Worm (Caenorhabditis elegans) whole organism, L3 larva: ENCODE results near the gene F20D12.7.

Experiments
- R02D3.7 ChIP-seq: fragments of 150-350 bp; optimal IDR thresholded peaks from 2 replicates; lab custom pipeline; 2014; ENCODE audit warnings: missing biosample characterization, missing genetic modification characterization
- ZK546.5 ChIP-seq: sonication (generic microtip); optimal IDR thresholded peaks from 2 replicates; lab custom pipeline; 2017; ENCODE audit warnings: missing biosample characterization, missing genetic modification characterization
- ceh-16 ChIP-seq: sonication (generic microtip); optimal IDR thresholded peaks from 2 replicates; lab custom pipeline; 2017; ENCODE audit warnings: missing biosample characterization, missing genetic modification characterization
- ceh-28 ChIP-seq: fragments of 150-350 bp; optimal IDR thresholded peaks from 2 replicates; lab custom pipeline; 2014; ENCODE audit warnings: missing biosample characterization, missing genetic modification reagents, missing genetic modification characterization
- ceh-82 ChIP-seq: fragments of 150-350 bp; optimal IDR thresholded peaks from 2 replicates; lab custom pipeline; 2014; ENCODE audit warnings: missing biosample characterization, missing genetic modification characterization
- ceh-9 ChIP-seq: sonication (generic microtip); optimal IDR thresholded peaks from 2 replicates; lab custom pipeline; 2018; ENCODE audit warnings: missing biosample characterization, missing genetic modification characterization
- daf-12 ChIP-seq: fragments of 150-350 bp; optimal IDR thresholded peaks from 2 replicates; lab custom pipeline; 2014; ENCODE audit warnings: missing biosample characterization, missing genetic modification reagents, missing genetic modification characterization
- egl-27 ChIP-seq: sonication (generic microtip); optimal IDR thresholded peaks from 4 replicates; lab custom pipeline; 2017; ENCODE audit warnings: missing biosample characterization, missing genetic modification reagents, missing genetic modification characterization
- egl-5 ChIP-seq: fragments of 150-350 bp; optimal IDR thresholded peaks from 2 replicates; lab custom pipeline; 2017; ENCODE audit warnings: missing biosample characterization, missing genetic modification reagents, missing genetic modification characterization, inconsistent platforms
- elt-1 ChIP-seq: fragments of 150-350 bp; optimal IDR thresholded peaks from 2 replicates; lab custom pipeline; 2014; ENCODE audit warnings: missing biosample characterization, missing genetic modification characterization
- elt-2 ChIP-seq: sonication (generic microtip); optimal IDR thresholded peaks from 2 replicates; lab custom pipeline; 2016; ENCODE audit warnings: missing genetic modification reagents, mild to moderate bottlenecking, missing genetic modification characterization, missing compliant biosample characterization
- eor-1 ChIP-seq, 2 experiments: fragments of 150-350 bp; optimal IDR thresholded peaks; 2 replicates each; lab custom pipeline; 2014 to 2018; ENCODE audit warnings: missing biosample characterization in 2 of 2, missing genetic modification characterization in 2 of 2
- fkh-10 ChIP-seq: sonication (generic microtip); optimal IDR thresholded peaks from 2 replicates; lab custom pipeline; 2017; ENCODE audit warnings: missing biosample characterization, missing genetic modification reagents, missing genetic modification characterization
- fkh-2 ChIP-seq: fragments of 150-350 bp; optimal IDR thresholded peaks from 2 replicates; lab custom pipeline; 2014; ENCODE audit warnings: missing biosample characterization, missing genetic modification reagents, missing genetic modification characterization
- fos-1 ChIP-seq: fragments of 150-350 bp; optimal IDR thresholded peaks from 2 replicates; lab custom pipeline; 2014; ENCODE audit warnings: missing biosample characterization, missing genetic modification characterization
- hmg-11 ChIP-seq: sonication (generic microtip); optimal IDR thresholded peaks from 2 replicates; lab custom pipeline; 2016; ENCODE audit warnings: missing genetic modification characterization, missing compliant biosample characterization
- lin-15B ChIP-seq: fragments of 150-350 bp; optimal IDR thresholded peaks from 2 replicates; lab custom pipeline; 2014; ENCODE audit warnings: missing biosample characterization, missing genetic modification characterization
- lin-39 ChIP-seq: fragments of 150-350 bp; optimal IDR thresholded peaks from 2 replicates; lab custom pipeline; 2018; ENCODE audit warnings: missing biosample characterization, missing genetic modification reagents, missing genetic modification characterization
- lsy-12 ChIP-seq: sonication (generic microtip); optimal IDR thresholded peaks from 2 replicates; lab custom pipeline; 2016; ENCODE audit warnings: mild to moderate bottlenecking, missing genetic modification characterization, missing compliant biosample characterization
- nfya-1 ChIP-seq: sonication (generic microtip); optimal IDR thresholded peaks from 2 replicates; lab custom pipeline; 2017; ENCODE audit warnings: missing genetic modification characterization, mild to moderate bottlenecking, missing compliant biosample characterization, antibody characterized with exemption, moderate library complexity; ENCODE audit not compliant: insufficient read depth
- nhr-11 ChIP-seq: fragments of 150-350 bp; optimal IDR thresholded peaks from 2 replicates; lab custom pipeline; 2014; ENCODE audit warnings: missing biosample characterization, missing genetic modification characterization
- nhr-12 ChIP-seq: fragments of 150-350 bp; optimal IDR thresholded peaks from 2 replicates; lab custom pipeline; 2014; ENCODE audit warnings: missing biosample characterization, missing genetic modification characterization
- nhr-237 ChIP-seq: fragments of 150-350 bp; optimal IDR thresholded peaks from 2 replicates; lab custom pipeline; 2014; ENCODE audit warnings: missing biosample characterization, missing genetic modification characterization
- nhr-25 ChIP-seq: sonication (generic microtip); optimal IDR thresholded peaks from 2 replicates; lab custom pipeline; 2017; ENCODE audit warnings: missing biosample characterization, missing genetic modification characterization
- nhr-43 ChIP-seq: sonication (generic microtip); optimal IDR thresholded peaks from 2 replicates; lab custom pipeline; 2016; ENCODE audit warnings: mild to moderate bottlenecking, missing genetic modification characterization, missing compliant biosample characterization; ENCODE audit not compliant: poor library complexity, severe bottlenecking
- nhr-67 ChIP-seq: fragments of 150-350 bp; optimal IDR thresholded peaks from 2 replicates; lab custom pipeline; 2014; ENCODE audit warnings: missing biosample characterization, missing genetic modification characterization
- nhr-77 ChIP-seq: fragments of 150-350 bp; optimal IDR thresholded peaks from 2 replicates; lab custom pipeline; 2014; ENCODE audit warnings: missing biosample characterization, missing genetic modification characterization
- pha-4 ChIP-seq: fragments of 150-350 bp; optimal IDR thresholded peaks from 2 replicates; lab custom pipeline; 2014; ENCODE audit warnings: missing biosample characterization, missing genetic modification reagents, missing genetic modification characterization
- sea-2 ChIP-seq: fragments of 150-350 bp; sonication (generic microtip); optimal IDR thresholded peaks from 4 replicates; lab custom pipeline; 2014; ENCODE audit warnings: missing biosample characterization, missing genetic modification reagents, missing genetic modification characterization
- skn-1 ChIP-seq: fragments of 150-350 bp; optimal IDR thresholded peaks from 2 replicates; lab custom pipeline; 2014; ENCODE audit warnings: missing biosample characterization, missing genetic modification characterization
- snpc-4 ChIP-seq: fragments of 150-350 bp; optimal IDR thresholded peaks from 2 replicates; lab custom pipeline; 2014; ENCODE audit warnings: missing biosample characterization, missing genetic modification characterization
- tbx-2 ChIP-seq: sonication (generic microtip); optimal IDR thresholded peaks from 2 replicates; lab custom pipeline; 2016; ENCODE audit warnings: mild to moderate bottlenecking, missing genetic modification characterization, missing compliant biosample characterization
- unc-39 ChIP-seq: sonication (generic microtip); optimal IDR thresholded peaks from 4 replicates; lab custom pipeline; 2017; ENCODE audit warnings: missing biosample characterization, missing genetic modification characterization
- zag-1 ChIP-seq: fragments of 150-350 bp; optimal IDR thresholded peaks from 2 replicates; lab custom pipeline; 2014; ENCODE audit warnings: missing biosample characterization, missing genetic modification characterization
- ztf-4 ChIP-seq: fragments of 150-350 bp; optimal IDR thresholded peaks from 2 replicates; lab custom pipeline; 2014; ENCODE audit warnings: missing biosample characterization, missing genetic modification characterization

The F20D12.7 gene

ce11 chrIV:7979588-7979987 lies 40.9 kb upstream of the F20D12.7 start, which contains the start of gene unc-24:
Gene unc-24, plus strand, starts transcription at chrIV:7979870.
- no peak for TF ChIP-seq nhr-237 (tag; lab: Kevin White, UChicago)
- TF ChIP-seq nfya-1 (tag; lab: Kevin White, UChicago), result peak; percentile 63
- TF ChIP-seq R02D3.7 (tag; lab: Kevin White, UChicago), result no peak
- TF ChIP-seq nhr-25, result no peak
- peak; percentile 22 for TF ChIP-seq lin-15B (tag; lab: Kevin White, UChicago)
- peak; percentile 20 for TF ChIP-seq hmg-11 (tag; lab: Kevin White, UChicago)
- TF ChIP-seq nhr-67, result no peak
- TF ChIP-seq lin-39 (tag; lab: Kevin White, UChicago), result peak; percentile 74

ce11 chrIV:7977452-7977940 lies 38.8 kb upstream of the F20D12.7 start, which contains the start of gene ora-1:
Gene ora-1, plus strand, starts transcription at chrIV:7977890.
- TF ChIP-seq nhr-25 (peak; percentile 14), elt-2 (tag; lab: Kevin White, UChicago) (no peak), lin-15B (tag; lab: Kevin White, UChicago) (no peak)

ce11 chrIV:7976210-7976609 lies 37.5 kb upstream of the F20D12.7 start, which contains the start of gene F57H12.6:
Gene F57H12.6, minus strand, starts transcription at chrIV:7976310.
- TF ChIP-seq nhr-237 (tag; lab: Kevin White, UChicago) (no peak), egl-5 (tag; lab: Kevin White, UChicago) (no peak), nhr-77 (tag; lab: Kevin White, UChicago) (no peak), nhr-67 (no peak), skn-1 (no peak), unc-39 (no peak), pha-4 (tag; lab: Kevin White, UChicago) (no peak), ceh-9 (tag; lab: Kevin White, UChicago) (no peak), lin-39 (tag; lab: Kevin White, UChicago) (no peak), eor-1 (tag; optimal IDR thresholded peaks at IDR 0.05; lab: Kevin White, UChicago) (no peak), R02D3.7 (tag; lab: Kevin White, UChicago) (no peak), nhr-11 (tag; lab: Kevin White, UChicago) (no peak), ztf-4 (no peak)

- TF ChIP-seq zag-1 (tag; lab: Kevin White, UChicago), result no peak
- TF ChIP-seq skn-1, result no peak
- TF ChIP-seq pha-4 (tag; lab: Kevin White, UChicago), result no peak
- TF ChIP-seq nhr-43 (tag; lab: Kevin White, UChicago), result no peak
- no peak for TF ChIP-seq fkh-2
- no peak for TF ChIP-seq nhr-12 (tag; lab: Kevin White, UChicago)
- TF ChIP-seq elt-1 (tag; lab: Kevin White, UChicago), result no peak
- TF ChIP-seq sea-2 (GFP tag; lab: Kevin White, UChicago), result no peak
- TF ChIP-seq ceh-9 (tag; lab: Kevin White, UChicago), result no peak
- TF ChIP-seq fkh-10 (GFP tag; lab: Kevin White, UChicago), result no peak
- no peak for TF ChIP-seq lsy-12 (tag; lab: Kevin White, UChicago)
- TF ChIP-seq elt-2 (tag; lab: Kevin White, UChicago), result no peak
- no peak for TF ChIP-seq nhr-237 (tag; lab: Kevin White, UChicago)
- no peak for TF ChIP-seq fos-1 (tag; lab: Kevin White, UChicago)
- TF ChIP-seq daf-12 (tag; lab: Kevin White, UChicago), result no peak
- TF ChIP-seq snpc-4 (tag; lab: Kevin White, UChicago), result no peak
These were observed 28.3 kb upstream of the F20D12.7 start, which contains the start of gene F57H12.5 for ce11 chrIV:7967006-7967405. Gene F57H12.5, plus strand, starts transcription at chrIV:7967306.

- TF ChIP-seq nfya-1 (tag; lab: Kevin White, UChicago) (no peak), nhr-11 (tag; lab: Kevin White, UChicago) (no peak), sea-2 (GFP tag; lab: Kevin White, UChicago) (no peak), tbx-2 (no peak), ceh-16 (no peak)
- TF ChIP-seq, all 47 proteins: peak for 0
These were observed 23.2 kb upstream of the F20D12.7 start for ce11 chrIV:7961889-7962342.

- no peak for TF ChIP-seq ZK546.5 (tag; lab: Kevin White, UChicago)
- TF ChIP-seq nhr-25, result no peak
- no peak for TF ChIP-seq ceh-28
- no peak for TF ChIP-seq tbx-2
- TF ChIP-seq egl-27 (tag; lab: Kevin White, UChicago), result no peak
- TF ChIP-seq ceh-82 (tag; lab: Kevin White, UChicago), result no peak
- no peak for TF ChIP-seq snpc-4 (tag; lab: Kevin White, UChicago)
- no peak for TF ChIP-seq eor-1 (tag; optimal IDR thresholded peaks at IDR 0.05; lab: Kevin White, UChicago)
- TF ChIP-seq fkh-10 (GFP tag; lab: Kevin White, UChicago), result no peak
- TF ChIP-seq, all 47 proteins: peak for 0
These were observed 19.4 kb upstream of the F20D12.7 start for ce11 chrIV:7958092-7958491.
